Fruit fly (Drosophila melanogaster): ENCODE measurements around the gene CG43072.
A peak's percentile ranks its signal among the peaks of the same experiment; 100 is the strongest.

Gene CG43072

dm6 chr3L:21065212-21065902, at the start of gene CG43072:
TSS of gene CG43072 (plus strand) at chr3L:21065852.
- TF ChIP-seq CTCF (optimal IDR thresholded peaks at IDR 0.05): peak in 1 of 2 experiments; percentile 55
- no peak for TF ChIP-seq CG8478 (optimal IDR thresholded peaks at IDR 0.05)

DNA sequence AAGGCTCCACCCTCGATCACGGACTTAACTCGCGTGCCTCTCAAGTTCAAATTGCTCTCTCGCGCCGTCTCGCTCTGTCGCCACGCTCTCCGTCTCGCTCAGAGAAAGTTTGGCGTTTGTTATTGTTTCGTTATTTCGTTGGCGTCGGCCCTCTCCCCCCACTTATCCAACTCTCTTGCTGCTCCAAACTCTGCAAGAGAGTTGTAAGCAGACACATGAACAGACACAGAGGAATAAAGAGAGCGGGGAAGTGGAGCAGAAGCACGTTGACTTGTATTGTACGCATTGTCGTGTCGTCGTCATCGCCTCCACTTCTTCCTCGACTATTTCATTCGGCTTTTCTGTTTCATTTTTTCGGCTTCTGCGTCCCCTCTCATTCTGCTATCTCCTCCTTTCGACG, 42.3 kb upstream of the CG43072 start:
- TF ChIP-seq CG8478 (optimal IDR thresholded peaks at IDR 0.05) (no peak), CTCF (optimal IDR thresholded peaks at IDR 0.05) (no peak)

DNA sequence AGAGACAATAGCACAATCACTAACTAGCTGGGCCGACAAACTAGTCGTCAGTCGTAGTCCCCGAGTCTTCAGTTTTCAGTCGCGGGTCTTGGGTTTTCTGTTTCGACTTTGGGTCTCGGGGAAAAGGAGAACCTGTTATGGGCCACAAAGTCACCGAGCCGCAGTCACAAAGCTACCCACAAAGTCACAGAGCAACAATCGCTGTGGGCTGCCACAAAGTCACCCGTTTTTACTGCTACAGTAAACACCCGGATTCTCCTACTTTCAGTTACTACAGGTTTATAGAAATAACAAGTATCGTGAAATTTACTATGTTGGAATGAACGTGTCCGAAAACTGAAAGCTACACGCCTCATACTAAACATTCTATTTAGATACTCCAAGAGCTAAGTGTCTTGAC, 41.9 kb upstream of the CG43072 start:
- no peak for TF ChIP-seq CTCF (optimal IDR thresholded peaks at IDR 0.05)
- TF ChIP-seq CG8478 (optimal IDR thresholded peaks at IDR 0.05): no peak

dm6 chr3L:21024563-21024962, 41.1 kb upstream of the CG43072 start:
- TF ChIP-seq CG8478 (optimal IDR thresholded peaks at IDR 0.05) (no peak), CTCF (optimal IDR thresholded peaks at IDR 0.05) (no peak)

dm6 chr3L:21024965-21025833, 40.5 kb upstream of the CG43072 start:
- TF ChIP-seq CTCF (optimal IDR thresholded peaks at IDR 0.05) (no peak), CG8478 (optimal IDR thresholded peaks at IDR 0.05) (no peak)

DNA sequence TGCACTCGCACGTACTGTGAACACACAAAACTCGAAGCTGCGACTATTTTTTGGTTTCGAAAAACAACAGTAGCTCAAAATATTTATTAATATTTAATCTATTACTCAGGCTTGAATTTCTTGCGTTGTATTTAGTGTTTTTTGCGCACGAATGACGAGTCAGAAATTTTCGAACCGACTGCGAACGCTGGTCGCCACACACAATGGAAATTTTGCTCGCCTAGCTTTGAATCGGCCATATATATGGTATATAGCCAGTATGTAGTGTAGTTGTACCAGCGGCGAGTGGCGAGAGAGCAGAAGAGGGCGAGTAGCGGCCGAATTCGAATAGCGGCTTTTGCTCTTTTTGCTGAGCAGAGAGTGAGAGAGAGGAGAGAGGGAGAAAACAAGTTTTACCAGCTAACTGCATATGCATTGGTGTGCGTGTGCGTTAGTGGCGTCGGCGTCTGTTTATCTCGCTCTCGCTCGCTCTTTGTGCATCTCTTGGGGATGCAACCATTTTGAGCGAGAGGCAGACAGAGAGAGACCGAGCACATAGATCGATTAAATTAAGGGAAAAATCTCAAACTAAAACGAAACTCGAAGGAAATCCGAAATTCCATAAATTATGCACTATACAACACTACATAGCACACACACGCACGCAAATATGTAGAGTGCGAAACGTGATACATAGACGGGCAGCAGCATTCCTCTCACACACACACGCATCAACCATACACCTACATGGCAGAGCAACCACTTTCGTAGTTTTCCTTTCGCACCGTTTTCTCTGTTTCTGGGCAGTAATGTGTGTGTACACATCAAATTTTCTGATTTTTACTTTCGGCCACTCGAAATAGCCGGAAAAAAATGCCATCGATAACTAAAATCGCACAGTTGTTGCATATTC, 39.4 kb upstream of the CG43072 start:
- peak; percentile 25 for TF ChIP-seq CG8478 (optimal IDR thresholded peaks at IDR 0.05)
- peak in 1 of 2 experiments; percentile 51 for TF ChIP-seq CTCF (optimal IDR thresholded peaks at IDR 0.05)

DNA sequence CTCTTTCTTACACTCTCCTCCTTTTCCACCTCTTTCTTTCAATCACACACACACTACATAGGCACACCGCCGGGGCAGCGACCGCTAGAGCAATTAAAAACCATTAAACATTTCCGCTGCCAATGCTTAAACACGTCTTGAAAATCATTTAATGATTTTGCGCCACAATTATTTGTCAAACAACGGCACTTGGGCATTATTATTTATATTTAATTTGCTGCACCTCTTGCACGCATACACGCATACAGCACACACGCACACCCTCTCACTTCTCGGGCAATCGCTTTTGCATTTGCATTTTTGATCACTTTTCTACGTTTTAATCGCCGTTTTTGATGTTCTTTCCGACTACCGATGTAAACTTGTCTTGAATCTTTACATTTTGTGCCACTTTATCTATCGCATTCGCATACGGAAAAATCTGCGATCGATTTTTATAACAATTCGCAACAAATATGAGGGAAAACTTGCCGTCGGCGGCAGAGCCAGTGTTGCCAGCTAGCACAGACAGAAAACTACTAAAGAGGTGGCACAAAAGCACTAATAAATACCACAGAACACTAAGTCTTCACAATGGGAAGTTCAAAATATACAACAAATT, 38.6 kb upstream of the CG43072 start, which contains the start of gene skd:
TSS of gene skd (minus strand) at position 518 of the 601 bp plus-strand sequence.
- no peak for TF ChIP-seq CTCF (optimal IDR thresholded peaks at IDR 0.05)
- TF ChIP-seq CG8478 (optimal IDR thresholded peaks at IDR 0.05): no peak

- no peak for TF ChIP-seq CG8478 (optimal IDR thresholded peaks at IDR 0.05)
- TF ChIP-seq CTCF (optimal IDR thresholded peaks at IDR 0.05): no peak
These were observed 37.9 kb upstream of the CG43072 start, which contains the start of gene Pdss2 for dm6 chr3L:21027657-21028255. TSS of gene Pdss2 (plus strand) at chr3L:21027915.

dm6 chr3L:21031093-21031930, 34.3 kb upstream of the CG43072 start, which contains the start of the genes CG10584 and Polr3E:
TSS of gene CG10584 (minus strand) at chr3L:21031360.
TSS of gene Polr3E (plus strand) at chr3L:21031825.
- TF ChIP-seq CG8478 (optimal IDR thresholded peaks at IDR 0.05) (no peak), CTCF (optimal IDR thresholded peaks at IDR 0.05) (no peak)

DNA sequence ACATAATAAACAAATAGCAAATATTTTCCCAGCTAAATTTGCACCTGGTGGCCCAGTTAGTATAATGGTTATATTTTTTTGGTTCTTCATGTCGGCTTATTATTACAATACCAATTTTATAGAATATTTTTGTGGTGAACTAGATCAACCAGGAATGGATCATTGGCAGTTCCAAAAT, 31.7 kb upstream of the CG43072 start, which contains the start of gene CG10581:
TSS of gene CG10581 (minus strand) at position 101 of the 178 bp plus-strand sequence.
- TF ChIP-seq CTCF (optimal IDR thresholded peaks at IDR 0.05) (no peak), CG8478 (optimal IDR thresholded peaks at IDR 0.05) (no peak)

DNA sequence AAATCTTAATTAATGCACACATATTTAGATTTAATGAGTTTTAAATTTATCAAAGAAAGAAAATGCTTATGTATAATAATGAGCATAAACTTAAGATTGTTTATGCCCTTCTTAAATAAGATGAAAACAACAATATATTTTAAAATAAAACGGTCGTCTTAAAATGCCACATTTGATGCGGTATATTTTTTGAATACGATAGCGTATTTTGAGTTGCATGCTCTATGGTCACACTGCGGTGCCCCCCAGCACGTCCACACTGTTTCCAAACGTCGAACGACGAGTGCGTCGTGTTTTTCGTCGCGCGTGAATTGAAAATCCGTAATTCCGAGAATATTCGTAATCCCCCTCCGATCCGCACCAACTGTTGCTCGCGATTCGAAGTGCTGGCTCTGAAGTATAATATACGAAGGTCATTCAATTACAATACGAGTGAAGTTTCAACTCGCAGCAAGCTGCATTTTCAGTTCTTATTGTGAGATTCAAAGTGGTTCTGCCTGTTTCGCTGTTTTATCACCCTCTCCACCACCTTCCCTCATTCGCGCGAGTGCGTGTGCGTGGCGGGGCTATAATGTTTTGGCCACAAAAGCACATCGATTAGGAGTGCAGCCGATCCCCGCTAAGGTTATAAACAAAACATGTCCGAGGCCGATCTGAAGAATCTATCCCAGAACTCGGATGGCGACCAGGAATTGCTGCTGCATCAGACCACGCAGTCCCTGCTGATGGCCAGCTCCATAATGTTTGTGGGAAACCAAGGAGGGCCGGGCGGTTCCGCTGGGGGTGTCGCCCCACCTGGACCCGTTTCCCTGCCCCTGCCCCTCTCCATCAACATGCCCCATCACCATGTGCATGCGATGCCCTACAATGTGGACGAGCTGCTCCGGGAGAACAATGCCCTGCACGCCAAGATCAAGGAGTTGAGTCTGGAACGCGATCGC, 31.1 kb upstream of the CG43072 start, which contains the start of gene siz:
TSS of gene siz (plus strand) at position 255 of the 941 bp plus-strand sequence.
- TF ChIP-seq CG8478 (optimal IDR thresholded peaks at IDR 0.05) (no peak), CTCF (optimal IDR thresholded peaks at IDR 0.05) (no peak)

DNA sequence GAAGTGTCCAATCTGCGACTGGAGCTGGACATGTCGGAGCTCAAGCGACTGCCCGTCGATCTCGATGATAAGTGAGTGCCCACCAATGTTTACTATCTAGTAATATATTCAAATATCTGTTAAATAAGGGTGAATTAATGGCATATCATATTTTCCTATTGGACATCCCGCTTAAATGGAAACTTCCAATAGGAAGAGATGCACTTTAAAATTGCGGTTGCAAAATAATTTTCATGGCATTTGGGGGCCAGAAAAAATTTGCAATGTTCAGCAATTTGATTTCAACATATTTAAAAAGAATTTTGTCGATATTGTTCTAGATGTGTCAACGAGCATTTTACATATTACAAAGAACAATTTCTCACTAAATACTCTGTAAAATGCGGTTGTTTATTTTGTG, 30.4 kb upstream of the CG43072 start:
- TF ChIP-seq CTCF (optimal IDR thresholded peaks at IDR 0.05): no peak
- no peak for TF ChIP-seq CG8478 (optimal IDR thresholded peaks at IDR 0.05)

All from S2 (cell line).